Fruit fly (Drosophila melanogaster) whole organism, embryonic: ENCODE results near the gene Gr64d.

Experiments
- Abd-B ChIP-seq: fragments of 200-800 bp; sonication (Bioruptor generic); optimal IDR thresholded peaks from 2 replicates; lab custom pipeline; 2018; ENCODE audit warnings: missing biosample characterization, mild to moderate bottlenecking, missing genetic modification characterization, moderate library complexity
- Atf-2 ChIP-seq: fragments of 200-800 bp; sonication (Bioruptor generic); optimal IDR thresholded peaks from 2 replicates; lab custom pipeline; 2016; ENCODE audit warnings: missing biosample characterization, missing genetic modification characterization
- Bdp1 ChIP-seq: fragments of 200-800 bp; sonication (Bioruptor generic); optimal IDR thresholded peaks from 3 replicates; lab custom pipeline; 2016; ENCODE audit warnings: missing biosample characterization, missing genetic modification characterization
- BtbVII ChIP-seq: fragments of 200-800 bp; sonication (Bioruptor generic); optimal IDR thresholded peaks from 3 replicates; lab custom pipeline; 2017; ENCODE audit warnings: missing biosample characterization, mild to moderate bottlenecking, missing genetic modification characterization
- CG10366 ChIP-seq: fragments of 200-800 bp; sonication (Bioruptor generic); IDR thresholded peaks from 2 replicates; pipeline ENCODE4 v1.3.6; 2022; ENCODE audit warnings: missing biosample characterization, missing genetic modification characterization
- CG12071 ChIP-seq: fragments of 200-800 bp; sonication (Bioruptor generic); optimal IDR thresholded peaks from 3 replicates; lab custom pipeline; 2018; ENCODE audit warnings: missing biosample characterization, mild to moderate bottlenecking, missing genetic modification characterization
- CG12219 ChIP-seq: fragments of 200-800 bp; sonication (Bioruptor generic); optimal IDR thresholded peaks from 3 replicates; lab custom pipeline; 2018; ENCODE audit warnings: missing biosample characterization, mild to moderate bottlenecking, missing genetic modification characterization
- CG12942 ChIP-seq: fragments of 200-800 bp; sonication (Bioruptor generic); optimal IDR thresholded peaks from 3 replicates; lab custom pipeline; 2016; ENCODE audit warnings: missing biosample characterization, missing genetic modification characterization
- CG13287 ChIP-seq: fragments of 200-800 bp; sonication (Bioruptor generic); IDR thresholded peaks from 2 replicates; pipeline ENCODE4 v1.3.6; 2022; ENCODE audit warnings: missing biosample characterization, missing genetic modification characterization; ENCODE audit not compliant: partially characterized antibody
- CG16815 ChIP-seq: fragments of 200-800 bp; sonication (Bioruptor generic); optimal IDR thresholded peaks from 3 replicates; lab custom pipeline; 2017; ENCODE audit warnings: missing biosample characterization, mild to moderate bottlenecking, missing genetic modification characterization
- CG17612 ChIP-seq: fragments of 200-800 bp; sonication (Bioruptor generic); IDR thresholded peaks from 2 replicates; pipeline ENCODE4 v1.3.6; 2022; ENCODE audit warnings: missing biosample characterization, missing genetic modification characterization
- CG18262 ChIP-seq: fragments of 200-800 bp; optimal IDR thresholded peaks from 3 replicates; lab custom pipeline; 2019; ENCODE audit warnings: missing biosample characterization, mild to moderate bottlenecking, missing genetic modification characterization, moderate library complexity
- CG31365 ChIP-seq: fragments of 200-800 bp; sonication (Bioruptor generic); optimal IDR thresholded peaks from 2 replicates; lab custom pipeline; 2018; ENCODE audit warnings: missing biosample characterization, mild to moderate bottlenecking, missing genetic modification characterization
- CG4730 ChIP-seq: fragments of 200-800 bp; sonication (Bioruptor generic); IDR thresholded peaks from 2 replicates; pipeline ENCODE4 v1.3.6; 2022; ENCODE audit warnings: missing biosample characterization, missing genetic modification characterization
- CG4854 ChIP-seq: fragments of 200-800 bp; sonication (Bioruptor generic); optimal IDR thresholded peaks from 2 replicates; lab custom pipeline; 2016; ENCODE audit warnings: missing biosample characterization, missing genetic modification characterization, inconsistent platforms
- CG5953 ChIP-seq: fragments of 200-800 bp; sonication (Bioruptor generic); IDR thresholded peaks from 2 replicates; pipeline ENCODE4 v1.3.6; 2022; ENCODE audit warnings: missing biosample characterization, missing genetic modification characterization
- CG6272 ChIP-seq: fragments of 200-800 bp; sonication (Bioruptor generic); IDR thresholded peaks from 2 replicates; pipeline ENCODE4 v1.3.6; 2022; ENCODE audit warnings: missing biosample characterization, missing genetic modification characterization
- CG6683 ChIP-seq: fragments of 200-800 bp; sonication (Bioruptor generic); optimal IDR thresholded peaks from 2 replicates; lab custom pipeline; 2017; ENCODE audit warnings: missing biosample characterization, mild to moderate bottlenecking, missing genetic modification characterization, missing genetic modification reagents
- CG7786 ChIP-seq: fragments of 200-800 bp; sonication (Bioruptor generic); optimal IDR thresholded peaks from 2 replicates; lab custom pipeline; 2016; ENCODE audit warnings: missing biosample characterization, missing genetic modification characterization
- CoRest ChIP-seq: fragments of 200-800 bp; sonication (Bioruptor generic); optimal IDR thresholded peaks from 3 replicates; lab custom pipeline; 2018; ENCODE audit warnings: missing biosample characterization, mild to moderate bottlenecking, missing genetic modification characterization, moderate library complexity
- HLHmδ ChIP-seq: fragments of 200-800 bp; sonication (Bioruptor generic); optimal IDR thresholded peaks from 2 replicates; lab custom pipeline; 2018; ENCODE audit warnings: missing biosample characterization, mild to moderate bottlenecking, missing genetic modification characterization, moderate library complexity
- Hr39 ChIP-seq: fragments of >200 bp; optimal IDR thresholded peaks from 2 replicates; lab custom pipeline; 2017
- Hr78 ChIP-seq, 2 experiments: fragments of 200-800 bp in 1 of 2; fragments of >200 bp in 1 of 2; sonication (Bioruptor generic) in 1 of 2; optimal IDR thresholded peaks; 2 replicates each; lab custom pipeline; 2017 to 2019; ENCODE audit warnings: missing biosample characterization in 2 of 2, missing genetic modification characterization in 2 of 2, mild to moderate bottlenecking in 1 of 2, moderate library complexity in 1 of 2
- Kr ChIP-seq: fragments of 200-800 bp; sonication (Bioruptor generic); optimal IDR thresholded peaks from 2 replicates; lab custom pipeline; 2017; ENCODE audit warnings: missing biosample characterization, mild to moderate bottlenecking, missing genetic modification characterization
- Lhr ChIP-seq: fragments of 200-800 bp; sonication (Bioruptor generic); optimal IDR thresholded peaks from 3 replicates; lab custom pipeline; 2017; ENCODE audit warnings: mild to moderate bottlenecking, missing biosample characterization, missing genetic modification reagents, missing genetic modification characterization
- Med ChIP-seq: fragments of 200-800 bp; sonication (Bioruptor generic); peaks from one replicate; lab custom pipeline; 2016; ENCODE audit warnings: missing biosample characterization, missing genetic modification characterization, mild to moderate bottlenecking, inconsistent platforms, moderate library complexity
- Nf-YC ChIP-seq: fragments of 200-800 bp; optimal IDR thresholded peaks from 3 replicates; lab custom pipeline; 2019; ENCODE audit warnings: missing biosample characterization, mild to moderate bottlenecking, missing genetic modification characterization, moderate library complexity
- Xrp1 ChIP-seq: fragments of 200-800 bp; sonication (Bioruptor generic); IDR thresholded peaks from 2 replicates; pipeline ENCODE4 v1.3.6; 2022; ENCODE audit warnings: missing biosample characterization, missing genetic modification characterization
- amos ChIP-seq: fragments of 200-800 bp; sonication (Bioruptor generic); IDR thresholded peaks from 2 replicates; pipeline ENCODE4 v1.3.6; 2022; ENCODE audit warnings: missing biosample characterization, missing genetic modification characterization; ENCODE audit not compliant: partially characterized antibody
- bcd ChIP-seq: fragments of 200-800 bp; sonication (Bioruptor generic); optimal IDR thresholded peaks from 2 replicates; lab custom pipeline; 2017; ENCODE audit warnings: missing biosample characterization, mild to moderate bottlenecking, missing genetic modification characterization
- cg ChIP-seq: fragments of 200-800 bp; sonication (Bioruptor generic); optimal IDR thresholded peaks from 3 replicates; lab custom pipeline; 2019; ENCODE audit warnings: missing biosample characterization, mild to moderate bottlenecking, missing genetic modification characterization, moderate library complexity
- da ChIP-seq: fragments of 200-800 bp; sonication (Bioruptor generic); optimal IDR thresholded peaks from 2 replicates; lab custom pipeline; 2016; ENCODE audit warnings: missing biosample characterization, missing genetic modification characterization
- danr ChIP-seq: fragments of 200-800 bp; sonication (Bioruptor generic); IDR thresholded peaks from 2 replicates; pipeline ENCODE4 v1.3.6; 2022; ENCODE audit warnings: missing biosample characterization, missing genetic modification characterization
- dimm ChIP-seq: fragments of 200-800 bp; sonication (Bioruptor generic); IDR thresholded peaks from 2 replicates; pipeline ENCODE4 v1.3.6; 2022; ENCODE audit warnings: missing biosample characterization, missing genetic modification characterization
- dmrt11E ChIP-seq: fragments of 200-800 bp; sonication (Bioruptor generic); optimal IDR thresholded peaks from 3 replicates; lab custom pipeline; 2018; ENCODE audit warnings: missing biosample characterization, mild to moderate bottlenecking, missing genetic modification characterization, moderate library complexity
- esg ChIP-seq: fragments of 200-800 bp; sonication (Bioruptor generic); conservative IDR thresholded peaks from 2 replicates; pipeline ENCODE4 v1.3.6; 2022; ENCODE audit warnings: missing biosample characterization, missing genetic modification characterization
- fd64A ChIP-seq: fragments of 200-800 bp; sonication (Bioruptor generic); optimal IDR thresholded peaks from 3 replicates; lab custom pipeline; 2018; ENCODE audit warnings: missing biosample characterization, mild to moderate bottlenecking, missing genetic modification characterization
- ken ChIP-seq: fragments of 200-800 bp; sonication (Bioruptor generic); IDR thresholded peaks from 3 replicates; pipeline ENCODE4 v1.3.6; 2022; ENCODE audit warnings: missing biosample characterization, missing genetic modification characterization
- kni ChIP-seq: fragments of 200-800 bp; sonication (Bioruptor generic); optimal IDR thresholded peaks from 3 replicates; lab custom pipeline; 2017; ENCODE audit warnings: mild to moderate bottlenecking, missing biosample characterization, missing genetic modification reagents, missing genetic modification characterization
- lab ChIP-seq: fragments of 200-800 bp; sonication (Bioruptor generic); optimal IDR thresholded peaks from 3 replicates; lab custom pipeline; 2017; ENCODE audit warnings: missing biosample characterization, missing genetic modification characterization, mild to moderate bottlenecking, moderate library complexity, missing genetic modification reagents
- pb ChIP-seq: fragments of 200-800 bp; sonication (Bioruptor generic); optimal IDR thresholded peaks from 3 replicates; lab custom pipeline; 2016; ENCODE audit warnings: missing biosample characterization, missing genetic modification characterization
- phol ChIP-seq: fragments of 200-800 bp; sonication (Bioruptor generic); optimal IDR thresholded peaks from 3 replicates; lab custom pipeline; 2018; ENCODE audit warnings: missing biosample characterization, mild to moderate bottlenecking, missing genetic modification characterization, moderate library complexity
- prd ChIP-seq, 3 experiments: fragments of >200 bp in 2 of 3; fragments of 200-800 bp in 1 of 3; sonication (Bioruptor generic) in 1 of 3; optimal IDR thresholded peaks in 2 of 3; IDR thresholded peaks in 1 of 3; 2 replicates in 2 of 3; 3 replicates in 1 of 3; pipeline versions ENCODE4 v1.3.6 to Lab custom; 2017 to 2022; ENCODE audit warnings: missing biosample characterization in 1 of 3, missing genetic modification characterization in 1 of 3
- pros ChIP-seq: fragments of 200-800 bp; sonication (Bioruptor generic); optimal IDR thresholded peaks from 3 replicates; lab custom pipeline; 2019; ENCODE audit warnings: missing biosample characterization, mild to moderate bottlenecking, missing genetic modification characterization, moderate library complexity
- ranshi ChIP-seq: fragments of 200-800 bp; sonication (Bioruptor generic); IDR thresholded peaks from 2 replicates; pipeline ENCODE4 v1.3.6; 2022; ENCODE audit warnings: missing biosample characterization, missing genetic modification characterization
- run ChIP-seq: fragments of 200-800 bp; sonication (Bioruptor generic); optimal IDR thresholded peaks from 3 replicates; lab custom pipeline; 2018; ENCODE audit warnings: missing biosample characterization, mild to moderate bottlenecking, missing genetic modification characterization
- slp2 ChIP-seq: fragments of 200-800 bp; sonication (Bioruptor generic); optimal IDR thresholded peaks from 2 replicates; lab custom pipeline; 2016; ENCODE audit warnings: missing biosample characterization, missing genetic modification characterization

Gene Gr64d

dm6 chr3L:4070221-4070995 lies 38.5 kb downstream of the Gr64d start (continued):
- TF ChIP-seq CoRest (tag; lab: Kevin White, UChicago) (peak; percentile 88), cg (GFP tag; lab: Kevin White, UChicago) (no peak), lab (peak; percentile 94), CG12219 (GFP tag; lab: Kevin White, UChicago) (peak; percentile 88), CG13287 (GFP tag; lab: Robert Waterston, UW) (no peak), CG7786 (GFP tag; lab: Kevin White, UChicago) (peak; percentile 93), CG12942 (GFP tag; lab: Kevin White, UChicago) (peak; percentile 79), CG6272 (peak; percentile 78)

dm6 chr3L:4070996-4071379 lies 39.1 kb downstream of the Gr64d start:
- no peak for TF ChIP-seq amos (GFP tag; lab: Robert Waterston, UW)
- no peak for TF ChIP-seq slp2 (GFP tag; lab: Kevin White, UChicago)
- peak; percentile 83 for TF ChIP-seq ranshi
- peak; percentile 39 for TF ChIP-seq bcd (GFP tag; lab: Kevin White, UChicago)
- peak; percentile 90 for TF ChIP-seq Med (GFP tag; lab: Kevin White, UChicago)
- peak; percentile 14 for TF ChIP-seq Abd-B (GFP tag; lab: Kevin White, UChicago)
- no peak for TF ChIP-seq CG4854 (GFP tag; lab: Kevin White, UChicago)
- TF ChIP-seq Hr39 (lab: Kevin White, UChicago) = no peak
- peak; percentile 70; the same call in 2 of the 3 replicates for TF ChIP-seq ken (GFP tag; lab: Robert Waterston, UW)
- no peak for TF ChIP-seq fd64A (GFP tag; lab: Kevin White, UChicago)
- TF ChIP-seq kni (GFP tag; lab: Kevin White, UChicago) = no peak
- no peak for TF ChIP-seq Kr
- TF ChIP-seq CG5953 = peak; percentile 72; the same call in 1 of the 2 replicates
- TF ChIP-seq danr (GFP tag; lab: Robert Waterston, UW) = peak; percentile 47; the same call in 1 of the 2 replicates
- no peak for TF ChIP-seq BtbVII (GFP tag; lab: Kevin White, UChicago)
- peak; percentile 31 for TF ChIP-seq phol (tag; lab: Kevin White, UChicago)
- TF ChIP-seq dimm = 0 out of 2 replicates have a peak, but pooled peaks have one; percentile 28
- TF ChIP-seq Hr78 (GFP tag; optimal IDR thresholded peaks at IDR 0.05; lab: Kevin White, UChicago) = no peak
- TF ChIP-seq Lhr (GFP tag; lab: Kevin White, UChicago) = no peak
- TF ChIP-seq dmrt11E = no peak
- peak; percentile 22 for TF ChIP-seq CG18262 (tag; lab: Kevin White, UChicago)
- no peak for TF ChIP-seq da (GFP tag; lab: Kevin White, UChicago)
- no peak for TF ChIP-seq pb (GFP tag; lab: Kevin White, UChicago)
- peak; percentile 26; the same call in 1 of the 2 replicates for TF ChIP-seq CG4730 (GFP tag; lab: Robert Waterston, UW)
- TF ChIP-seq esg (GFP tag; lab: Robert Waterston, UW) = peak; percentile 81
- TF ChIP-seq Nf-YC = no peak
- no peak for TF ChIP-seq CG12942 (GFP tag; lab: Kevin White, UChicago)
- TF ChIP-seq run (tag; lab: Kevin White, UChicago) = no peak
- peak; percentile 75 for TF ChIP-seq CG10366 (GFP tag; lab: Robert Waterston, UW)
- no peak for TF ChIP-seq CG16815
- TF ChIP-seq CG31365 (tag; lab: Kevin White, UChicago) = peak; percentile 7
- TF ChIP-seq CG12071 (GFP tag; lab: Kevin White, UChicago) = peak; percentile 78
- peak; percentile 7 for TF ChIP-seq CG6683
- TF ChIP-seq Bdp1 (GFP tag; lab: Kevin White, UChicago) = no peak
- TF ChIP-seq HLHmδ (GFP tag; lab: Kevin White, UChicago) = no peak
- no peak for TF ChIP-seq Atf-2
- TF ChIP-seq CG17612 = peak; percentile 52
- no peak for TF ChIP-seq prd (optimal IDR thresholded peaks at IDR 0.05; lab: Kevin White, UChicago)
- TF ChIP-seq prd (GFP tag; IDR thresholded peaks at IDR 0.05; lab: Robert Waterston, UW) = peak; percentile 66
- no peak for TF ChIP-seq pros (GFP tag; lab: Kevin White, UChicago)
- TF ChIP-seq Xrp1 = peak; percentile 78
